Worm (Caenorhabditis elegans) whole organism, L4 larva: ENCODE measurements around the gene R08C7.5.

ENCODE experiments used
- F26F4.8 ChIP-seq: fragments of 200-800 bp; sonication (Bioruptor generic); conservative IDR thresholded peaks from 2 replicates; pipeline ENCODE4 v1.3.6; 2022; ENCODE audit warnings: missing genetic modification characterization, missing compliant biosample characterization
- F49E8.2 ChIP-seq: sonication (generic microtip); optimal IDR thresholded peaks from 2 replicates; lab custom pipeline; 2016; ENCODE audit warnings: missing compliant biosample characterization, mild to moderate bottlenecking, missing genetic modification characterization, borderline replicate concordance
- Y48G9A.11 ChIP-seq: fragments of 200-800 bp; sonication (Bioruptor generic); IDR thresholded peaks from 2 replicates; pipeline ENCODE4 v1.3.6; 2022; ENCODE audit warnings: missing genetic modification reagents, missing genetic modification characterization, missing compliant biosample characterization
- aly-2 ChIP-seq: sonication (generic microtip); optimal IDR thresholded peaks from 2 replicates; lab custom pipeline; 2018; ENCODE audit warnings: missing biosample characterization, missing genetic modification characterization
- arid-1 ChIP-seq: fragments of 200-800 bp; sonication (Bioruptor generic); conservative IDR thresholded peaks from 2 replicates; pipeline ENCODE4 v1.3.6; 2022; ENCODE audit warnings: missing genetic modification reagents, missing genetic modification characterization, missing compliant biosample characterization
- ceh-62 ChIP-seq: sonication (generic microtip); optimal IDR thresholded peaks from 2 replicates; lab custom pipeline; 2017; ENCODE audit warnings: missing biosample characterization, missing genetic modification characterization
- ces-1 ChIP-seq: fragments of 150-350 bp; sonication (generic microtip); optimal IDR thresholded peaks from 4 replicates; lab custom pipeline; 2014; ENCODE audit warnings: missing biosample characterization, missing genetic modification reagents, missing genetic modification characterization
- daf-12 ChIP-seq: fragments of 150-350 bp; optimal IDR thresholded peaks from 2 replicates; lab custom pipeline; 2014; ENCODE audit warnings: missing biosample characterization, missing genetic modification reagents, missing genetic modification characterization
- daf-16 ChIP-seq, 3 experiments: sonication (generic microtip); optimal IDR thresholded peaks; 2 replicates each; lab custom pipeline; 2016 to 2017; ENCODE audit warnings: missing genetic modification characterization in 3 of 3, missing genetic modification reagents in 3 of 3, mild to moderate bottlenecking in 2 of 3, missing compliant biosample characterization in 2 of 3, missing biosample characterization in 1 of 3, moderate library complexity in 1 of 3
- daf-19 ChIP-seq: fragments of 200-800 bp; sonication (Bioruptor generic); conservative IDR thresholded peaks from 2 replicates; pipeline ENCODE4 v1.3.6; 2022; ENCODE audit warnings: missing genetic modification characterization, missing compliant biosample characterization
- dmd-6 ChIP-seq: fragments of 200-800 bp; sonication (Bioruptor generic); IDR thresholded peaks from 2 replicates; pipeline ENCODE4 v1.3.6; 2022; ENCODE audit warnings: missing genetic modification reagents, missing genetic modification characterization, missing compliant biosample characterization
- dmd-8 ChIP-seq: fragments of 200-800 bp; sonication (Bioruptor generic); IDR thresholded peaks from 2 replicates; pipeline ENCODE4 v1.3.6; 2022; ENCODE audit warnings: missing genetic modification characterization, missing compliant biosample characterization
- dve-1 ChIP-seq: sonication (generic microtip); optimal IDR thresholded peaks from 2 replicates; lab custom pipeline; 2017; ENCODE audit warnings: antibody characterized with exemption, mild to moderate bottlenecking, missing genetic modification characterization, missing compliant biosample characterization; ENCODE audit not compliant: insufficient read depth
- fos-1 ChIP-seq: fragments of 150-350 bp; optimal IDR thresholded peaks from 2 replicates; lab custom pipeline; 2014; ENCODE audit warnings: missing biosample characterization, missing genetic modification characterization
- hif-1 ChIP-seq, 2 experiments: sonication (generic microtip); optimal IDR thresholded peaks; 2 replicates each; lab custom pipeline; 2016 to 2017; ENCODE audit warnings: missing compliant biosample characterization in 2 of 2, missing genetic modification characterization in 2 of 2, missing genetic modification reagents in 2 of 2, missing genotype in 2 of 2, mild to moderate bottlenecking in 1 of 2
- hlh-11 ChIP-seq: fragments of 200-800 bp; sonication (Bioruptor generic); optimal IDR thresholded peaks from 2 replicates; lab custom pipeline; 2018; ENCODE audit warnings: mild to moderate bottlenecking, missing genetic modification characterization, missing compliant biosample characterization
- hlh-30 ChIP-seq: sonication (generic microtip); optimal IDR thresholded peaks from 2 replicates; lab custom pipeline; 2017; ENCODE audit warnings: antibody characterized with exemption, mild to moderate bottlenecking, missing genetic modification characterization, missing compliant biosample characterization; ENCODE audit not compliant: insufficient read depth
- jun-1 ChIP-seq: fragments of 150-350 bp; optimal IDR thresholded peaks from 2 replicates; lab custom pipeline; 2014; ENCODE audit warnings: missing biosample characterization, missing genetic modification reagents, missing genetic modification characterization
- lim-7 ChIP-seq: fragments of 200-800 bp; sonication (Bioruptor generic); IDR thresholded peaks from 2 replicates; pipeline ENCODE4 v1.3.6; 2022; ENCODE audit warnings: missing genetic modification characterization, missing compliant biosample characterization
- lin-15B ChIP-seq: fragments of 150-350 bp; sonication (generic microtip); optimal IDR thresholded peaks from 3 replicates; lab custom pipeline; 2014; ENCODE audit warnings: missing biosample characterization, missing genetic modification characterization
- mes-2 ChIP-seq: sonication (generic microtip); optimal IDR thresholded peaks from 2 replicates; lab custom pipeline; 2016; ENCODE audit warnings: missing genotype, mild to moderate bottlenecking, missing genetic modification characterization, missing compliant biosample characterization; ENCODE audit not compliant: poor library complexity, severe bottlenecking
- nhr-11 ChIP-seq: fragments of 150-350 bp; optimal IDR thresholded peaks from 2 replicates; lab custom pipeline; 2014; ENCODE audit warnings: missing biosample characterization, missing genetic modification characterization
- nhr-237 ChIP-seq: sonication (generic microtip); optimal IDR thresholded peaks from 2 replicates; lab custom pipeline; 2017; ENCODE audit warnings: missing biosample characterization, missing genetic modification characterization
- nhr-25 ChIP-seq: sonication (generic microtip); optimal IDR thresholded peaks from 2 replicates; lab custom pipeline; 2017; ENCODE audit warnings: missing genetic modification characterization, mild to moderate bottlenecking, missing compliant biosample characterization, antibody characterized with exemption, moderate library complexity, borderline replicate concordance; ENCODE audit not compliant: insufficient read depth
- nhr-28 ChIP-seq: fragments of 150-350 bp; optimal IDR thresholded peaks from 2 replicates; lab custom pipeline; 2014; ENCODE audit warnings: missing biosample characterization, missing genetic modification characterization
- nhr-41 ChIP-seq: fragments of 200-800 bp; sonication (Bioruptor generic); IDR thresholded peaks from 2 replicates; pipeline ENCODE4 v1.3.6; 2022; ENCODE audit warnings: missing genetic modification reagents, missing genetic modification characterization, missing compliant biosample characterization
- nhr-42 ChIP-seq: fragments of 200-800 bp; sonication (Bioruptor generic); IDR thresholded peaks from 2 replicates; pipeline ENCODE4 v1.3.6; 2022; ENCODE audit warnings: missing genetic modification characterization, missing compliant biosample characterization
- nhr-48 ChIP-seq: sonication (generic microtip); optimal IDR thresholded peaks from 2 replicates; lab custom pipeline; 2016; ENCODE audit warnings: mild to moderate bottlenecking, missing genetic modification characterization, missing compliant biosample characterization
- nhr-6 ChIP-seq: fragments of 150-350 bp; optimal IDR thresholded peaks from 2 replicates; lab custom pipeline; 2014; ENCODE audit warnings: missing biosample characterization, missing genetic modification characterization
- nhr-76 ChIP-seq: fragments of 150-350 bp; optimal IDR thresholded peaks from 2 replicates; lab custom pipeline; 2014; ENCODE audit warnings: missing biosample characterization, missing genetic modification characterization
- pqm-1 ChIP-seq: sonication (generic microtip); optimal IDR thresholded peaks from 2 replicates; lab custom pipeline; 2017; ENCODE audit warnings: missing biosample characterization, missing genetic modification characterization
- snpc-4 ChIP-seq: fragments of 150-350 bp; optimal IDR thresholded peaks from 2 replicates; lab custom pipeline; 2014; ENCODE audit warnings: missing biosample characterization, missing genetic modification characterization
- tra-1 ChIP-seq: fragments of 200-800 bp; sonication (Bioruptor generic); IDR thresholded peaks from 2 replicates; pipeline ENCODE4 v1.3.6; 2022; ENCODE audit warnings: missing genetic modification reagents, missing genetic modification characterization, missing compliant biosample characterization
- zag-1 ChIP-seq: fragments of 150-350 bp; optimal IDR thresholded peaks from 2 replicates; lab custom pipeline; 2014; ENCODE audit warnings: missing biosample characterization, missing genetic modification characterization
- zfp-2 ChIP-seq: sonication (generic microtip); optimal IDR thresholded peaks from 2 replicates; lab custom pipeline; 2016; ENCODE audit warnings: mild to moderate bottlenecking, missing genetic modification characterization, missing compliant biosample characterization

R08C7.5 gene

DNA sequence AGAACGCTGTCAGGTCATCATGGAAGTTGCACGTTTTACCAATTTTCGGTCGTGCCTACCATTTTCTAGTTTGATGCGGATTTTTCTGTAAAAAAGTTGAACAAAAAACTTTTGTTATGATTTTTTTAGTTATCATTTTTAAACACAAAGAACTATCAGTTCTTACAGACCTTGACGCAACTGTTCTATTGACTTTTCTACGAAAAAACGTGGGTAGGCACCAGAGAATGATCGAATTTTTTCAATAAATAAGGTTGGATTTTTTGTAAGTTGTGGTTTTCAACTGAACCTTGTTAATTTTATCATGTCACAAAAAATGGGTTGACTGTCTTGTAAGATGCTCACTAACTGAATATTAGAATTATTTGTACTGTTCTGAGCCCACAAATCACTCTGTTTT is 48.6 kb downstream of the R08C7.5 start:
- no peak for TF ChIP-seq nhr-76 (tag; lab: Kevin White, UChicago)
- peak; percentile 47 for TF ChIP-seq dmd-6 (GFP tag; lab: Robert Waterston, UW)
- TF ChIP-seq ceh-62 (tag; lab: Kevin White, UChicago): no peak
- TF ChIP-seq hif-1 (tag; optimal IDR thresholded peaks at IDR 0.05; lab: Kevin White, UChicago): peak in 1 of 2 experiments; percentile 89
- no peak for TF ChIP-seq arid-1 (GFP tag; lab: Robert Waterston, UW)
- peak; percentile 36 for TF ChIP-seq dve-1 (tag; lab: Kevin White, UChicago)
- peak; percentile 47 for TF ChIP-seq nhr-48 (tag; lab: Kevin White, UChicago)
- TF ChIP-seq daf-16 (GFP tag; optimal IDR thresholded peaks at IDR 0.05; lab: Kevin White, UChicago): no peak
- peak; percentile 29 for TF ChIP-seq daf-16 (tag; optimal IDR thresholded peaks at IDR 0.05; lab: Kevin White, UChicago)
- TF ChIP-seq hlh-11: peak; percentile 12
- TF ChIP-seq zag-1: no peak
- TF ChIP-seq daf-12 (tag; lab: Kevin White, UChicago): no peak

DNA sequence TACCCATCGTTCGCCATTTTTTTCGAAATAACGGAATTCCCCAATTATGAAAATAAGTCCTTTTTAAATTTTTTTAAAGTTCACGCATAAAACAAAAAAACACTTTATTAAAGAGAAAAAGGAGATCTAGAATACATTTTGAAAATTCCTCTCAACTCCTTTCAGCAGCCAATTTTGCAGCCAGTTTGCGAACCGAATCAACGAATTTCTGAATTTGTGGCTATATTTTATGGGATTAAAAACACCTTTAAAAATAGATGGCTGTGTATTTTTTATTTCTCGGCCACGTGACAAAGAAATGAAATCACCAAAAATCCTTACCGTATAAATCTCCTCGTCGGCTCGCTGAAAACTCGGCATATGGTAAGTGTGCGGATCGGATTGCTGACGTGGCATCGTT is 50.0 kb downstream of the R08C7.5 start, which contains the start of gene M01H9.10:
M01H9.10 (minus strand) TSS at position 101 of the 400 bp plus-strand sequence.
- TF ChIP-seq tra-1 (GFP tag; lab: Robert Waterston, UW) (no peak), nhr-41 (GFP tag; lab: Robert Waterston, UW) (no peak), snpc-4 (tag; lab: Kevin White, UChicago) (no peak), dmd-8 (GFP tag; lab: Robert Waterston, UW) (no peak), ces-1 (no peak), F26F4.8 (GFP tag; lab: Robert Waterston, UW) (no peak), Y48G9A.11 (GFP tag; lab: Robert Waterston, UW) (no peak), mes-2 (tag; lab: Kevin White, UChicago) (no peak), nhr-237 (no peak), nhr-25 (tag; lab: Kevin White, UChicago) (no peak), zfp-2 (tag; lab: Kevin White, UChicago) (no peak), nhr-42 (GFP tag; lab: Robert Waterston, UW) (no peak), lim-7 (GFP tag; lab: Robert Waterston, UW) (no peak)

DNA sequence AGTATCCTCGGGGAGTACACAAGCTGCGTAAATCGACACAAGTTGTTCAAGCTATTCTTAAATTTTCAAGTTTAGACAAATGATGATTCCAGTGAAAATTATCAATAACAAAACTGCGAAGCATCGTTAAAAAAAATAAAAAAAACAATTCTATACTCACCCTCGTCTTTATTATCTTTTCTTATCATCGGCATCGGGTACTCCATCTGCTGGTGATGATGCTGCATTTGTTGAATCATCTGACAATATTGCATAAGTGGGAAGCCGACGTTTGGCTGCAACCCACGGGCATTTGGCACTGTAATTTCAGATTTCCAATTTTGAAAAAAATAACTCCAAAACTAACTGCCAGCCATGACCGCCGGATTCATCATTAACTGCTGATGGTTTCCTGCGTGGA is 51.3 kb downstream of the R08C7.5 start:
- peak; percentile 6 for TF ChIP-seq pqm-1 (tag; lab: Kevin White, UChicago)
- no peak for TF ChIP-seq lin-15B (tag; lab: Kevin White, UChicago)
- TF ChIP-seq lim-7 (GFP tag; lab: Robert Waterston, UW): no peak
- TF ChIP-seq jun-1 (tag; lab: Kevin White, UChicago): no peak
- no peak for TF ChIP-seq nhr-11 (tag; lab: Kevin White, UChicago)
- TF ChIP-seq nhr-6 (tag; lab: Kevin White, UChicago): no peak
- TF ChIP-seq nhr-28 (tag; lab: Kevin White, UChicago): peak; percentile 31
- TF ChIP-seq daf-19 (GFP tag; lab: Robert Waterston, UW): no peak
- TF ChIP-seq fos-1 (tag; lab: Kevin White, UChicago): no peak
- no peak for TF ChIP-seq hif-1 (tag; optimal IDR thresholded peaks at IDR 0.05; lab: Kevin White, UChicago)
- peak; percentile 13 for TF ChIP-seq dve-1 (tag; lab: Kevin White, UChicago)
- TF ChIP-seq F49E8.2: no peak
- TF ChIP-seq daf-16 (GFP tag; optimal IDR thresholded peaks at IDR 0.05; lab: Kevin White, UChicago): no peak
- peak; percentile 59 for TF ChIP-seq daf-16 (tag; optimal IDR thresholded peaks at IDR 0.05; lab: Kevin White, UChicago)
- peak; percentile 41 for TF ChIP-seq hlh-30 (tag; lab: Kevin White, UChicago)
- no peak for TF ChIP-seq F26F4.8 (GFP tag; lab: Robert Waterston, UW)
- no peak for TF ChIP-seq aly-2
- TF ChIP-seq daf-12 (tag; lab: Kevin White, UChicago): no peak
